Worm (Caenorhabditis elegans) whole organism, L1 larva: ENCODE measurements around the gene T04A8.18.
A peak's percentile ranks its signal among the peaks of the same experiment; 100 is the strongest.

Experiments used
- C04F5.9 ChIP-seq: sonication (generic microtip); optimal IDR thresholded peaks from 2 replicates; lab custom pipeline; 2016; ENCODE audit warnings: missing genetic modification characterization, missing compliant biosample characterization
- C16A3.4 ChIP-seq: fragments of 150-350 bp; optimal IDR thresholded peaks from 2 replicates; lab custom pipeline; 2014; ENCODE audit warnings: missing biosample characterization, missing genetic modification characterization
- Y116A8C.19 ChIP-seq: sonication (generic microtip); optimal IDR thresholded peaks from 2 replicates; lab custom pipeline; 2016; ENCODE audit warnings: missing compliant biosample characterization, missing genetic modification characterization, borderline replicate concordance
- alr-1 ChIP-seq: fragments of 200-800 bp; sonication (Bioruptor generic); optimal IDR thresholded peaks from 2 replicates; lab custom pipeline; 2018; ENCODE audit warnings: borderline replicate concordance, mild to moderate bottlenecking, missing genetic modification characterization, missing compliant biosample characterization
- aly-2 ChIP-seq: fragments of 150-350 bp; optimal IDR thresholded peaks from 2 replicates; lab custom pipeline; 2014; ENCODE audit warnings: missing biosample characterization, missing genetic modification characterization
- ama-1 ChIP-seq: fragments of 150-350 bp; optimal IDR thresholded peaks from 2 replicates; lab custom pipeline; 2014
- blmp-1 ChIP-seq: fragments of 150-350 bp; optimal IDR thresholded peaks from 2 replicates; lab custom pipeline; 2014; ENCODE audit warnings: missing biosample characterization, missing genetic modification characterization
- ceh-63 ChIP-seq: fragments of 200-800 bp; sonication (Bioruptor generic); optimal IDR thresholded peaks from 2 replicates; lab custom pipeline; 2018; ENCODE audit warnings: mild to moderate bottlenecking, missing genetic modification characterization, missing compliant biosample characterization
- ceh-82 ChIP-seq, 3 experiments: fragments of 150-350 bp in 1 of 3; sonication (generic microtip) in 2 of 3; optimal IDR thresholded peaks; 2 replicates each; lab custom pipeline; 2014 to 2017; ENCODE audit warnings: missing biosample characterization in 3 of 3, missing genetic modification characterization in 3 of 3
- ceh-88 ChIP-seq: fragments of 200-800 bp; sonication (Bioruptor generic); IDR thresholded peaks from 2 replicates; pipeline ENCODE4 v1.3.6; 2022; ENCODE audit warnings: missing genetic modification characterization, missing compliant biosample characterization
- ceh-90 ChIP-seq: sonication (generic microtip); optimal IDR thresholded peaks from 2 replicates; lab custom pipeline; 2016; ENCODE audit warnings: missing genetic modification characterization, missing compliant biosample characterization
- ces-1 ChIP-seq: fragments of 150-350 bp; optimal IDR thresholded peaks from 2 replicates; lab custom pipeline; 2014; ENCODE audit warnings: missing biosample characterization, missing genetic modification reagents, missing genetic modification characterization
- dpl-1 ChIP-seq, 3 experiments: fragments of 150-350 bp in 2 of 3; sonication (generic microtip) in 1 of 3; optimal IDR thresholded peaks; 2 replicates each; lab custom pipeline; 2014 to 2017; ENCODE audit warnings: missing biosample characterization in 3 of 3, missing genetic modification characterization in 3 of 3, missing genetic modification reagents in 3 of 3
- dsc-1 ChIP-seq: sonication (generic microtip); optimal IDR thresholded peaks from 2 replicates; lab custom pipeline; 2016; ENCODE audit warnings: mild to moderate bottlenecking, missing genetic modification characterization, missing compliant biosample characterization
- egl-27 ChIP-seq, 2 experiments: fragments of 150-350 bp in 1 of 2; sonication (generic microtip); optimal IDR thresholded peaks; 3 replicates each; lab custom pipeline; 2017 to 2018; ENCODE audit warnings: missing biosample characterization in 2 of 2, missing genetic modification characterization in 2 of 2, missing genetic modification reagents in 2 of 2
- elt-2 ChIP-seq: sonication (generic microtip); optimal IDR thresholded peaks from 2 replicates; lab custom pipeline; 2016; ENCODE audit warnings: missing genetic modification characterization, mild to moderate bottlenecking, inconsistent platforms, missing compliant biosample characterization, missing genetic modification reagents
- elt-3 ChIP-seq, 6 experiments: fragments of 150-350 bp in 1 of 6; sonication (generic microtip); optimal IDR thresholded peaks; 2 replicates each; lab custom pipeline; 2017 to 2018; ENCODE audit warnings: missing biosample characterization in 6 of 6, missing genetic modification characterization in 6 of 6, inconsistent platforms in 1 of 6
- fkh-10 ChIP-seq: sonication (generic microtip); optimal IDR thresholded peaks from 2 replicates; lab custom pipeline; 2017; ENCODE audit warnings: missing biosample characterization, missing genetic modification reagents, missing genetic modification characterization
- fkh-4 ChIP-seq: sonication (generic microtip); optimal IDR thresholded peaks from 2 replicates; lab custom pipeline; 2016; ENCODE audit warnings: missing compliant biosample characterization, missing genetic modification characterization, borderline replicate concordance
- fkh-8 ChIP-seq: sonication (generic microtip); optimal IDR thresholded peaks from 2 replicates; lab custom pipeline; 2016; ENCODE audit warnings: mild to moderate bottlenecking, missing genetic modification characterization, missing compliant biosample characterization
- fos-1 ChIP-seq: fragments of 150-350 bp; optimal IDR thresholded peaks from 2 replicates; lab custom pipeline; 2014; ENCODE audit warnings: missing biosample characterization, missing genetic modification characterization
- grh-1 ChIP-seq: fragments of 200-800 bp; sonication (Bioruptor generic); IDR thresholded peaks from 2 replicates; pipeline ENCODE4 v1.3.6; 2022; ENCODE audit warnings: missing genetic modification reagents, missing genetic modification characterization, missing compliant biosample characterization
- hlh-17 ChIP-seq: fragments of 200-800 bp; sonication (Bioruptor generic); optimal IDR thresholded peaks from 2 replicates; lab custom pipeline; 2018; ENCODE audit warnings: missing genetic modification characterization, mild to moderate bottlenecking, missing compliant biosample characterization, moderate library complexity, borderline replicate concordance
- hlh-4 ChIP-seq: sonication (generic microtip); optimal IDR thresholded peaks from 2 replicates; lab custom pipeline; 2016; ENCODE audit warnings: mild to moderate bottlenecking, missing genetic modification characterization, missing compliant biosample characterization
- hpl-2 ChIP-seq: fragments of 150-350 bp; optimal IDR thresholded peaks from 2 replicates; lab custom pipeline; 2014; ENCODE audit warnings: missing biosample characterization, missing genetic modification reagents, missing genetic modification characterization
- irx-1 ChIP-seq: sonication (generic microtip); optimal IDR thresholded peaks from 2 replicates; lab custom pipeline; 2016; ENCODE audit warnings: missing genetic modification characterization, missing compliant biosample characterization
- jun-1 ChIP-seq: fragments of 150-350 bp; optimal IDR thresholded peaks from 2 replicates; lab custom pipeline; 2014; ENCODE audit warnings: missing biosample characterization, missing genetic modification reagents, missing genetic modification characterization
- lin-13 ChIP-seq: fragments of 150-350 bp; optimal IDR thresholded peaks from 2 replicates; lab custom pipeline; 2014; ENCODE audit warnings: missing biosample characterization, missing genetic modification reagents, missing genetic modification characterization
- lin-15B ChIP-seq: fragments of 150-350 bp; sonication (generic microtip); optimal IDR thresholded peaks from 3 replicates; lab custom pipeline; 2014; ENCODE audit warnings: missing biosample characterization, missing genetic modification characterization
- lin-35 ChIP-seq, 2 experiments: fragments of 150-350 bp; optimal IDR thresholded peaks; 2 replicates each; lab custom pipeline; 2014; ENCODE audit warnings: missing biosample characterization in 2 of 2, missing genetic modification characterization in 2 of 2, missing genetic modification reagents in 2 of 2
- lin-39 ChIP-seq: fragments of 150-350 bp; optimal IDR thresholded peaks from 2 replicates; lab custom pipeline; 2014; ENCODE audit warnings: missing biosample characterization, missing genetic modification reagents, missing genetic modification characterization
- lir-3 ChIP-seq: sonication (generic microtip); optimal IDR thresholded peaks from 2 replicates; lab custom pipeline; 2016; ENCODE audit warnings: mild to moderate bottlenecking, missing genetic modification characterization, moderate library complexity, missing compliant biosample characterization; ENCODE audit not compliant: poor library complexity
- lsy-2 ChIP-seq, 2 experiments: fragments of 150-350 bp; optimal IDR thresholded peaks; 2 replicates each; lab custom pipeline; 2014; ENCODE audit warnings: missing biosample characterization in 2 of 2, missing genetic modification characterization in 2 of 2
- mdl-1 ChIP-seq, 2 experiments: fragments of 150-350 bp; optimal IDR thresholded peaks; 2 replicates each; lab custom pipeline; 2014 to 2017; ENCODE audit warnings: missing biosample characterization in 2 of 2, missing genetic modification characterization in 2 of 2, inconsistent platforms in 1 of 2
- nhr-12 ChIP-seq: sonication (generic microtip); optimal IDR thresholded peaks from 2 replicates; lab custom pipeline; 2017; ENCODE audit warnings: missing biosample characterization, missing genetic modification characterization
- nhr-20 ChIP-seq: sonication (generic microtip); optimal IDR thresholded peaks from 2 replicates; lab custom pipeline; 2016; ENCODE audit warnings: mild to moderate bottlenecking, missing genetic modification characterization, missing compliant biosample characterization
- nhr-237 ChIP-seq: fragments of 150-350 bp; optimal IDR thresholded peaks from 2 replicates; lab custom pipeline; 2014; ENCODE audit warnings: missing biosample characterization, missing genetic modification characterization
- nhr-76 ChIP-seq: sonication (generic microtip); optimal IDR thresholded peaks from 2 replicates; lab custom pipeline; 2017; ENCODE audit warnings: missing biosample characterization, missing genetic modification characterization
- nhr-77 ChIP-seq: fragments of 150-350 bp; optimal IDR thresholded peaks from 2 replicates; lab custom pipeline; 2014; ENCODE audit warnings: missing biosample characterization, missing genetic modification characterization
- nhr-85 ChIP-seq: sonication (generic microtip); peaks from one replicate; lab custom pipeline; 2016; ENCODE audit warnings: missing genetic modification characterization, inconsistent platforms, missing compliant biosample characterization
- nhr-90 ChIP-seq: sonication (generic microtip); optimal IDR thresholded peaks from 2 replicates; lab custom pipeline; 2016; ENCODE audit warnings: mild to moderate bottlenecking, missing genetic modification characterization, missing compliant biosample characterization; ENCODE audit not compliant: poor library complexity
- pag-3 ChIP-seq: sonication (generic microtip); optimal IDR thresholded peaks from 2 replicates; lab custom pipeline; 2017; ENCODE audit warnings: missing genetic modification characterization, mild to moderate bottlenecking, missing compliant biosample characterization, antibody characterized with exemption, borderline replicate concordance; ENCODE audit not compliant: insufficient read depth
- skn-1 ChIP-seq: fragments of 150-350 bp; optimal IDR thresholded peaks from 2 replicates; lab custom pipeline; 2014; ENCODE audit warnings: missing biosample characterization, missing genetic modification characterization
- snpc-4 ChIP-seq: fragments of 150-350 bp; optimal IDR thresholded peaks from 2 replicates; lab custom pipeline; 2014; ENCODE audit warnings: missing biosample characterization, missing genetic modification characterization
- snu-23 ChIP-seq: sonication (generic microtip); optimal IDR thresholded peaks from 2 replicates; lab custom pipeline; 2016; ENCODE audit warnings: missing genetic modification characterization, missing compliant biosample characterization
- sox-4 ChIP-seq: sonication (generic microtip); optimal IDR thresholded peaks from 2 replicates; lab custom pipeline; 2016; ENCODE audit warnings: missing genetic modification characterization, missing compliant biosample characterization
- sup-37 ChIP-seq: fragments of 200-800 bp; sonication (Bioruptor generic); optimal IDR thresholded peaks from 2 replicates; lab custom pipeline; 2018; ENCODE audit warnings: mild to moderate bottlenecking, missing genetic modification characterization, missing compliant biosample characterization
- tlp-1 ChIP-seq: fragments of 150-350 bp; optimal IDR thresholded peaks from 2 replicates; lab custom pipeline; 2014; ENCODE audit warnings: missing biosample characterization, missing genetic modification characterization
- unc-30 ChIP-seq: sonication (generic microtip); optimal IDR thresholded peaks from 2 replicates; lab custom pipeline; 2017; ENCODE audit warnings: missing biosample characterization, missing genetic modification characterization
- unc-62 ChIP-seq: fragments of 150-350 bp; optimal IDR thresholded peaks from 2 replicates; lab custom pipeline; 2014; ENCODE audit warnings: missing biosample characterization, missing genetic modification reagents, missing genetic modification characterization
- unc-98 ChIP-seq: fragments of 200-800 bp; sonication (Bioruptor generic); IDR thresholded peaks from 2 replicates; pipeline ENCODE4 v1.3.6; 2022; ENCODE audit warnings: missing genetic modification characterization, missing compliant biosample characterization
- vab-15 ChIP-seq: sonication (generic microtip); optimal IDR thresholded peaks from 2 replicates; lab custom pipeline; 2017; ENCODE audit warnings: missing genotype, mild to moderate bottlenecking, missing genetic modification characterization, missing compliant biosample characterization
- zag-1 ChIP-seq: fragments of 150-350 bp; optimal IDR thresholded peaks from 2 replicates; lab custom pipeline; 2014; ENCODE audit warnings: missing biosample characterization, missing genetic modification characterization
- ztf-4 ChIP-seq: fragments of 150-350 bp; optimal IDR thresholded peaks from 2 replicates; lab custom pipeline; 2014; ENCODE audit warnings: missing biosample characterization, missing genetic modification characterization

T04A8.18 gene

ce11 chrIII:4687134-4687533 lies 21.9 kb upstream of the T04A8.18 start (continued):
- TF ChIP-seq hpl-2 (GFP tag; lab: Kevin White, UChicago) (no peak), fkh-4 (tag; lab: Kevin White, UChicago) (no peak), grh-1 (no peak), dsc-1 (tag; lab: Kevin White, UChicago) (no peak), lir-3 (tag; lab: Kevin White, UChicago) (no peak), hlh-17 (GFP tag; lab: Kevin White, UChicago) (no peak), Y116A8C.19 (no peak), nhr-85 (tag; lab: Kevin White, UChicago) (no peak), blmp-1 (tag; lab: Kevin White, UChicago) (no peak), lsy-2 (tag; optimal IDR thresholded peaks at IDR 0.05; lab: Kevin White, UChicago) (peak; percentile 58 to 62), C16A3.4 (tag; lab: Kevin White, UChicago) (no peak), ceh-82 (tag; optimal IDR thresholded peaks at IDR 0.05; lab: Kevin White, UChicago) (no peak), elt-3 (tag; optimal IDR thresholded peaks at IDR 0.05; lab: Kevin White, UChicago) (no peak), nhr-237 (tag; lab: Kevin White, UChicago) (no peak), ceh-88 (no peak), ceh-90 (tag; lab: Kevin White, UChicago) (no peak), mdl-1 (tag; optimal IDR thresholded peaks at IDR 0.05; lab: Kevin White, UChicago) (no peak), nhr-20 (tag; lab: Kevin White, UChicago) (peak; percentile 10), fkh-8 (tag; lab: Kevin White, UChicago) (no peak), ama-1 (lab: Kevin White, UChicago) (no peak), nhr-77 (tag; lab: Kevin White, UChicago) (no peak), irx-1 (tag; lab: Kevin White, UChicago) (no peak), lin-13 (GFP tag; lab: Kevin White, UChicago) (no peak), hlh-4 (tag; lab: Kevin White, UChicago) (no peak), egl-27 (tag; optimal IDR thresholded peaks at IDR 0.05; lab: Kevin White, UChicago) (no peak), snu-23 (GFP tag; lab: Kevin White, UChicago) (peak; percentile 58), lin-15B (no peak), ztf-4 (no peak), C04F5.9 (tag; lab: Kevin White, UChicago) (no peak), vab-15 (tag; lab: Kevin White, UChicago) (no peak), unc-98 (no peak), sup-37 (GFP tag; lab: Kevin White, UChicago) (no peak), lin-39 (tag; lab: Kevin White, UChicago) (peak; percentile 17), aly-2 (no peak), unc-62 (GFP tag; lab: Kevin White, UChicago) (no peak), tlp-1 (tag; lab: Kevin White, UChicago) (no peak), nhr-90 (tag; lab: Kevin White, UChicago) (no peak), skn-1 (tag; lab: Kevin White, UChicago) (no peak), elt-2 (tag; lab: Kevin White, UChicago) (no peak), pag-3 (tag; lab: Kevin White, UChicago) (no peak), fos-1 (no peak), nhr-76 (tag; lab: Kevin White, UChicago) (no peak), zag-1 (tag; lab: Kevin White, UChicago) (no peak), ces-1 (GFP tag; lab: Kevin White, UChicago) (no peak), dpl-1 (GFP tag; optimal IDR thresholded peaks at IDR 0.05; lab: Kevin White, UChicago) (peak in 1 of 3 experiments; percentile 1), alr-1 (no peak), fkh-10 (GFP tag; lab: Kevin White, UChicago) (no peak), jun-1 (tag; lab: Kevin White, UChicago) (no peak), ceh-63 (GFP tag; lab: Kevin White, UChicago) (no peak), unc-30 (tag; lab: Kevin White, UChicago) (no peak), sox-4 (tag; lab: Kevin White, UChicago) (no peak), lin-35 (GFP tag; optimal IDR thresholded peaks at IDR 0.05; lab: Kevin White, UChicago) (no peak), snpc-4 (tag; lab: Kevin White, UChicago) (no peak), nhr-12 (no peak)
